Worm (Caenorhabditis elegans) whole organism, young adult: ENCODE data around the gene ttll-5.
"Not testable (repeated sequence)": the region's sequence is repeated elsewhere in the genome, so short reads cannot be mapped to it uniquely, and the experiment has no call there.

Experiments used
- F39B2.1 ChIP-seq: fragments of 200-800 bp; sonication (Bioruptor generic); IDR thresholded peaks from 2 replicates; pipeline ENCODE4 v1.3.6; 2022; ENCODE audit warnings: missing genetic modification reagents, missing genetic modification characterization, missing compliant biosample characterization
- F57C9.4 ChIP-seq: sonication (generic microtip); optimal IDR thresholded peaks from 2 replicates; lab custom pipeline; 2017; ENCODE audit warnings: mild to moderate bottlenecking, missing genetic modification characterization, missing compliant biosample characterization
- atf-7 ChIP-seq: sonication (generic microtip); optimal IDR thresholded peaks from 2 replicates; lab custom pipeline; 2017; ENCODE audit warnings: mild to moderate bottlenecking, missing genetic modification characterization, missing compliant biosample characterization
- lsy-27 ChIP-seq: sonication (generic microtip); optimal IDR thresholded peaks from 2 replicates; lab custom pipeline; 2017; ENCODE audit warnings: missing genetic modification characterization, mild to moderate bottlenecking, missing compliant biosample characterization, antibody characterized with exemption, missing genotype, borderline replicate concordance; ENCODE audit not compliant: insufficient read depth
- sptf-2 ChIP-seq: fragments of 200-800 bp; sonication (Bioruptor generic); optimal IDR thresholded peaks from 2 replicates; lab custom pipeline; 2018; ENCODE audit warnings: mild to moderate bottlenecking, missing genetic modification characterization, missing compliant biosample characterization

ce11 chrV:11478028-11478427, 30.8 kb upstream of the ttll-5 start:
- not testable (repeated sequence) for TF ChIP-seq atf-7 (tag; lab: Kevin White, UChicago); lsy-27 (tag; lab: Kevin White, UChicago); sptf-2 (GFP tag; lab: Kevin White, UChicago); F57C9.4
- peak; percentile 8; the same call in 1 of the 2 replicates for TF ChIP-seq F39B2.1 (GFP tag; lab: Robert Waterston, UW)
